Fruit fly (Drosophila melanogaster): Measurements from ENCODE around the gene Gnpnat.

Gnpnat gene

dm6 chr3R:29711434-29711833, 26.6 kb upstream of the Gnpnat start (continued):
- TF ChIP-seq bsh (GFP tag; optimal IDR thresholded peaks at IDR 0.05) = peak in 1 of 2 experiments; percentile 40

DNA sequence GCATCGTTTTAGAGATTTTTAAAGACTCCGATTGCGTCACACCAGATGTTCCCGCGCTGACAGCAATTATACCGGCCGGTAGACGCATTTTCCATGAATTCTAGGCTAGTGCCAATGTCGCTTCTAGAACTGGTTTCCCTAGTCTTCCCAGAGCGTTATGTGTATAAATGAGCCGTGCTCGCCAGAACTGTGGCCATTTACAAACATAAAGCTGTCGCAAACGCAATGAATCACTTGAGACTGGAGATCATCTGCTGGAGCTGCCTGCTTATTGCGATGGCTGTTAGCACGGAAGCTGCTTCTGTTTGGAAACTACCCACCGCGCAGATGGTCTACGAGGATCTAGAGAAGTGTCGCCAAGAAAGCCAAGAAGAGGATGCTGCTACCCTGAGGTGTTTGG, 23.8 kb upstream of the Gnpnat start, which contains the start of gene Obp99d:
Gene Obp99d, plus strand, starts transcription at position 192 of the 400 bp plus-strand sequence.
- TF ChIP-seq CG2199 (GFP tag; IDR thresholded peaks at IDR 0.05) (peak; percentile 92), D (optimal IDR thresholded peaks at IDR 0.05) (peak; percentile 71), D (GFP tag; optimal IDR thresholded peaks at IDR 0.05) (no peak), CG9932 (GFP tag; IDR thresholded peaks at IDR 0.05) (no peak), seq (GFP tag; IDR thresholded peaks at IDR 0.05) (no peak)

- TF ChIP-seq gce (GFP tag; IDR thresholded peaks at IDR 0.05) (no peak), CG10431 (GFP tag; optimal IDR thresholded peaks at IDR 0.05) (no peak), peb (GFP tag; IDR thresholded peaks at IDR 0.05) (no peak), CG43689 (GFP tag; IDR thresholded peaks at IDR 0.05) (no peak), CG10366 (GFP tag; IDR thresholded peaks at IDR 0.05) (no peak), lov (optimal IDR thresholded peaks at IDR 0.05) (no peak), lov (GFP tag; IDR thresholded peaks at IDR 0.05) (no peak), Ets97D (GFP tag; optimal IDR thresholded peaks at IDR 0.05) (no peak), GATAe (GFP tag; conservative IDR thresholded peaks at IDR 0.05) (no peak), nau (GFP tag; optimal IDR thresholded peaks at IDR 0.05) (no peak)
Observed at dm6 chr3R:29715277-29715676, 22.8 kb upstream of the Gnpnat start, which contains the start of gene Dup99B. Dup99B (minus strand) TSS chr3R:29715377.

DNA sequence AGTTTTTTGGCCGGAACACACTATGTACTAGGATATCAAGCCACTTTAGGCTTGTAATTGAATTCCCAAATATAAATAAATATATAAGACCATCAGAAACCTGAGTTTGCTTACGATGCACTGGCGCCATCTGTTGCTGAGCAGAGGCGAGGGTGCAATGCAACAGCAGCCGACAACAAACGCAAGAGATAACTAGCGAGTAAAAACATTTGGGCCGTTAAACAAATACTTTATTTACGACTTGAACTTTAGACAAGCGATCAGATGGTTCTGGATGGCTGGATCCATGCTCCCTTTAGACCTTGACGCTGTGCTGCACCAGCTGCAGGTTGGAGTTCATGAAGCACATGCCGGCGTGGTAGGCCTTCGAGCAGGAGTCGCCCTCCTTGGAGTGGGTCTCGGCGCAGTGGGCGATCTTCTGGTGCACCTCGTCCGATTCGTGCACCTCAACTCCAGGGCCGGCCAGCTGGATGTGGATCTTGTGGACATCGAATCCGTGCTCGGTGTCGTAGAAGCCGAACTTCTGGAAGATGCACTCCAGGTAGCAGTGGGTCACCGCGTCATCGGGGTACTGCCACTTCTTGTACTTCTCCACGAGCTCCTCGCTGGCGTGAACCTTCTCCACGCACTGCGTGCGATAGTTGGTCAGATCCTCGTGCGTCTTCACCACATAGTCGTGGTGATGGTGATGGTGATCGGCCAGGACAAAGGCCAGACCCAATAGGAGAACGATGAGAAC, 21.9 kb upstream of the Gnpnat start:
- peak; percentile 7 for TF ChIP-seq dmrt99B (tag; optimal IDR thresholded peaks at IDR 0.05)
- 0 out of 3 replicates have a peak, but pooled peaks have one; percentile 23 for TF ChIP-seq CG11456 (GFP tag; IDR thresholded peaks at IDR 0.05)
- no peak for TF ChIP-seq CG7556 (GFP tag; optimal IDR thresholded peaks at IDR 0.05)
- peak; percentile 19; the same call in 1 of the 2 replicates for TF ChIP-seq sob (GFP tag; IDR thresholded peaks at IDR 0.05)
- TF ChIP-seq sens (GFP tag) = peak; percentile 46
- TF ChIP-seq Rfx (GFP tag; IDR thresholded peaks at IDR 0.05) = 0 out of 2 replicates have a peak, but pooled peaks have one; percentile 13
- peak; percentile 48 for TF ChIP-seq Med (GFP tag)
- TF ChIP-seq NfI (GFP tag; optimal IDR thresholded peaks at IDR 0.05) = peak; percentile 28
- TF ChIP-seq Lpt (GFP tag; optimal IDR thresholded peaks at IDR 0.05) = peak; percentile 93
- no peak for TF ChIP-seq sens-2 (GFP tag; IDR thresholded peaks at IDR 0.05)
- no peak for TF ChIP-seq lov (optimal IDR thresholded peaks at IDR 0.05)
- TF ChIP-seq lov (GFP tag; IDR thresholded peaks at IDR 0.05) = 0 out of 3 replicates have a peak, but pooled peaks have one; percentile 14
- TF ChIP-seq HLHmδ (GFP tag; optimal IDR thresholded peaks at IDR 0.05) = peak; percentile 47
- peak; percentile 1 for TF ChIP-seq CG11504 (tag; optimal IDR thresholded peaks at IDR 0.05)
- peak; percentile 15 for TF ChIP-seq Sox100B (GFP tag; optimal IDR thresholded peaks at IDR 0.05)
- TF ChIP-seq CG17186 (GFP tag; optimal IDR thresholded peaks at IDR 0.05) = no peak
- peak in 1 of 2 experiments; percentile 1 for TF ChIP-seq bsh (GFP tag; optimal IDR thresholded peaks at IDR 0.05)
- 0 out of 2 replicates have a peak, but pooled peaks have one; percentile 20 for TF ChIP-seq gsb (GFP tag; IDR thresholded peaks at IDR 0.05)
- peak; percentile 20; the same call in 1 of the 2 replicates for TF ChIP-seq CG32532 (GFP tag; IDR thresholded peaks at IDR 0.05)
- peak; percentile 71 for TF ChIP-seq CG10979 (tag; optimal IDR thresholded peaks at IDR 0.05)
- peak; percentile 15 for TF ChIP-seq CG12219 (GFP tag; optimal IDR thresholded peaks at IDR 0.05)
- TF ChIP-seq CG9437 (GFP tag; optimal IDR thresholded peaks at IDR 0.05) = no peak
- no peak for TF ChIP-seq gt (GFP tag; IDR thresholded peaks at IDR 0.05)
- no peak for TF ChIP-seq sim (GFP tag; IDR thresholded peaks at IDR 0.05)
- TF ChIP-seq dysf (GFP tag; IDR thresholded peaks at IDR 0.05) = 0 out of 3 replicates have a peak, but pooled peaks have one; percentile 17
- peak; percentile 34 for TF ChIP-seq CG8478 (optimal IDR thresholded peaks at IDR 0.05)
- no peak for TF ChIP-seq twi (tag; optimal IDR thresholded peaks at IDR 0.05)
- peak; percentile 89 for TF ChIP-seq CTCF (GFP tag; optimal IDR thresholded peaks at IDR 0.05)
- peak; percentile 9 for TF ChIP-seq CG18262 (tag; optimal IDR thresholded peaks at IDR 0.05)
- peak; percentile 33 for TF ChIP-seq CG8359 (GFP tag; optimal IDR thresholded peaks at IDR 0.05; ENCODE audit: borderline replicate concordance)
- peak; percentile 78 for TF ChIP-seq CG14965 (GFP tag; optimal IDR thresholded peaks at IDR 0.05; ENCODE audit: borderline replicate concordance)
- TF ChIP-seq CG6254 (GFP tag; optimal IDR thresholded peaks at IDR 0.05) = peak; percentile 3
